Fruit fly (Drosophila melanogaster) whole organism: ENCODE data around the gene Ir10a.

Source experiments
- pan ChIP-seq: fragments of >200 bp; optimal IDR thresholded peaks from 2 replicates; lab custom pipeline; 2017
- psq ChIP-seq: fragments of >200 bp; optimal IDR thresholded peaks from 2 replicates; lab custom pipeline; 2017
- usp ChIP-seq: fragments of >200 bp; optimal IDR thresholded peaks from 2 replicates; lab custom pipeline; 2017; ENCODE audit warnings: missing biosample characterization, missing genetic modification characterization, mixed read lengths

DNA sequence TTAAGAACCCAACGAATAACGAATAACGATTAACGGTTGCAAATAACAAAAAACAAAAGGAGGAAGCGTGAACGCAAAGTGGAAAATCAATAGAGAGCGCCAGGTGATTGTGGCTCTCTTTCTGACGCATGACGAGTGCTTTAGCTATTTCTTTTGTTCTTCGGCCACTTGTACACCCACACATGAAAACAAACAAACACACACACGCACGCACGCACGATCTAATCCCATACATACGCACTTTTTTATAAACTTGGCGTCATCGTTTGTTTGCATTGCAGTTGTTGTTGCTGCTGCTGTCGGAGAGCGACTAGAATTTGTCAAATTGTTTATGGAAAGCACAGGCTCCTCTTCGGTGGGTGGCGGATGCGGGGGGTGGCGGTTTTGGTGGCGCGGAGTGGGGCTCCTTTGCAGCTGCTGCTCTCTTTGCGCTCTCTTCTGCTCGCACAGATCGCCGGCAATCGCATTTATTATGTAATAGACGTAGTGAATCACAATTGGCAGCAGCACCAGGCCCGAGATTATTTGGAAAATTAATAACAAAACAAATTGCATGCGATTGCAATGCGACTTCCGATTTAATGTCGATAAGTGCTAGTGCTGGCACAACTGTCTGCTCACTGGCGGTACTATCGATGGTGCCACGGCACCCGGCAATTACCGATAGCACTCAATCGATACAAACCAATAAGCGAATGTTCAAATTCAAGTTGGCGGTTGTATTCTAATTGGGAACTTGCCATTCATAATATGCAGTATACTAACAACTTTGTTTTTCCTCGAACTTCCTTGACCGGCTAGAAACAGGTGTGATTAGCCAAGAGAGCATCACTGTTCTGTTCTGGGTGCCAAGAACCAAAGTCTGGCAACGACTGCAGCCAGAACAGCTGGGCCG lies 28.2 kb upstream of the Ir10a start:
- TF ChIP-seq psq (lab: Kevin White, UChicago) = no peak
- TF ChIP-seq usp (GFP tag; lab: Kevin White, UChicago) = no peak
- TF ChIP-seq pan (lab: Kevin White, UChicago) = no peak
